Fruit fly (Drosophila melanogaster) whole organism, embryonic: ENCODE results near the gene CG14420.

ENCODE experiments used
- Antp ChIP-seq: fragments of 200-800 bp; sonication (Bioruptor generic); optimal IDR thresholded peaks from 3 replicates; lab custom pipeline; 2016; ENCODE audit warnings: missing biosample characterization, missing genetic modification characterization
- Atf6 ChIP-seq: fragments of 200-800 bp; sonication (Bioruptor generic); IDR thresholded peaks from 2 replicates; pipeline ENCODE4 v1.3.6; 2022; ENCODE audit warnings: missing biosample characterization, missing genetic modification characterization
- CG10321 ChIP-seq: fragments of 200-800 bp; sonication (Bioruptor generic); IDR thresholded peaks from 2 replicates; pipeline ENCODE4 v1.3.6; 2022; ENCODE audit warnings: missing biosample characterization, missing genetic modification characterization
- CG10366 ChIP-seq: fragments of 200-800 bp; sonication (Bioruptor generic); IDR thresholded peaks from 2 replicates; pipeline ENCODE4 v1.3.6; 2022; ENCODE audit warnings: missing biosample characterization, missing genetic modification characterization
- CG10565 ChIP-seq: fragments of 200-800 bp; sonication (Bioruptor generic); optimal IDR thresholded peaks from 3 replicates; lab custom pipeline; 2016; ENCODE audit warnings: missing biosample characterization, mild to moderate bottlenecking, missing genetic modification characterization
- CG15514 ChIP-seq: fragments of 200-800 bp; sonication (Bioruptor generic); optimal IDR thresholded peaks from 3 replicates; lab custom pipeline; 2017; ENCODE audit warnings: missing biosample characterization, missing genetic modification characterization, mild to moderate bottlenecking, moderate library complexity, missing genetic modification reagents
- CG15601 ChIP-seq: fragments of 200-800 bp; sonication (Bioruptor generic); optimal IDR thresholded peaks from 3 replicates; lab custom pipeline; 2019; ENCODE audit warnings: missing biosample characterization, mild to moderate bottlenecking, missing genetic modification characterization, moderate library complexity
- CG1602 ChIP-seq: fragments of 200-800 bp; sonication (Bioruptor generic); optimal IDR thresholded peaks from 3 replicates; lab custom pipeline; 2016; ENCODE audit warnings: missing biosample characterization, missing genetic modification characterization
- CG17328 ChIP-seq: fragments of 200-800 bp; sonication (Bioruptor generic); IDR thresholded peaks from 2 replicates; pipeline ENCODE4 v1.3.6; 2022; ENCODE audit warnings: missing biosample characterization, missing genetic modification characterization
- CG17359 ChIP-seq: fragments of 200-800 bp; sonication (Bioruptor generic); optimal IDR thresholded peaks from 3 replicates; lab custom pipeline; 2018; ENCODE audit warnings: missing biosample characterization, mild to moderate bottlenecking, missing genetic modification characterization, moderate library complexity
- CG17361 ChIP-seq: fragments of 200-800 bp; sonication (Bioruptor generic); IDR thresholded peaks from 3 replicates; pipeline ENCODE4 v1.3.6; 2022; ENCODE audit warnings: missing biosample characterization, missing genetic modification characterization
- CG17385 ChIP-seq: fragments of 200-800 bp; sonication (Bioruptor generic); optimal IDR thresholded peaks from 3 replicates; lab custom pipeline; 2018; ENCODE audit warnings: missing biosample characterization, mild to moderate bottlenecking, missing genetic modification characterization
- CG18011 ChIP-seq: fragments of 200-800 bp; sonication (Bioruptor generic); optimal IDR thresholded peaks from 2 replicates; lab custom pipeline; 2017; ENCODE audit warnings: missing biosample characterization, missing genetic modification characterization, mild to moderate bottlenecking, moderate library complexity, missing genotype
- CG18262 ChIP-seq: fragments of 200-800 bp; optimal IDR thresholded peaks from 3 replicates; lab custom pipeline; 2019; ENCODE audit warnings: missing biosample characterization, mild to moderate bottlenecking, missing genetic modification characterization, moderate library complexity
- CG2199 ChIP-seq: fragments of 200-800 bp; sonication (Bioruptor generic); IDR thresholded peaks from 3 replicates; pipeline ENCODE4 v1.3.6; 2022; ENCODE audit warnings: missing biosample characterization, missing genetic modification characterization
- CG2712 ChIP-seq: fragments of 200-800 bp; optimal IDR thresholded peaks from 3 replicates; lab custom pipeline; 2019; ENCODE audit warnings: missing biosample characterization, mild to moderate bottlenecking, missing genetic modification characterization, moderate library complexity
- CG32772 ChIP-seq: fragments of 200-800 bp; sonication (Bioruptor generic); IDR thresholded peaks from 2 replicates; pipeline ENCODE4 v1.3.6; 2022; ENCODE audit warnings: missing biosample characterization, missing genetic modification characterization
- CG4360 ChIP-seq: fragments of 200-800 bp; sonication (Bioruptor generic); IDR thresholded peaks from 2 replicates; pipeline ENCODE4 v1.3.6; 2022; ENCODE audit warnings: missing biosample characterization, missing genetic modification characterization
- CG7928 ChIP-seq: fragments of 200-800 bp; sonication (Bioruptor generic); optimal IDR thresholded peaks from 2 replicates; lab custom pipeline; 2017; ENCODE audit warnings: missing biosample characterization, mild to moderate bottlenecking, missing genetic modification characterization
- CG7987 ChIP-seq: fragments of 200-800 bp; sonication (Bioruptor generic); optimal IDR thresholded peaks from 2 replicates; lab custom pipeline; 2018; ENCODE audit warnings: missing biosample characterization, mild to moderate bottlenecking, missing genetic modification characterization, moderate library complexity
- CG8290 ChIP-seq, 3 experiments: fragments of 200-800 bp; sonication (Bioruptor generic); optimal IDR thresholded peaks; 2 replicates each; lab custom pipeline; 2016 to 2019; ENCODE audit warnings: missing biosample characterization in 3 of 3, missing genetic modification characterization in 3 of 3, mild to moderate bottlenecking in 2 of 3, moderate library complexity in 1 of 3
- Camta ChIP-seq: fragments of 200-800 bp; sonication (Bioruptor generic); optimal IDR thresholded peaks from 2 replicates; lab custom pipeline; 2016; ENCODE audit warnings: missing biosample characterization, missing genetic modification characterization
- Deaf1 ChIP-seq: fragments of 200-800 bp; optimal IDR thresholded peaks from 3 replicates; lab custom pipeline; 2019; ENCODE audit warnings: missing biosample characterization, mild to moderate bottlenecking, missing genetic modification characterization, moderate library complexity
- Dp ChIP-seq: fragments of 200-800 bp; sonication (Bioruptor generic); optimal IDR thresholded peaks from 2 replicates; lab custom pipeline; 2018; ENCODE audit warnings: missing biosample characterization, mild to moderate bottlenecking, missing genetic modification characterization, moderate library complexity
- HHEX ChIP-seq: fragments of 200-800 bp; sonication (Bioruptor generic); optimal IDR thresholded peaks from 3 replicates; lab custom pipeline; 2017; ENCODE audit warnings: missing biosample characterization, mild to moderate bottlenecking, missing genetic modification characterization, missing genetic modification reagents
- Hsf ChIP-seq: fragments of 200-800 bp; sonication (Bioruptor generic); optimal IDR thresholded peaks from 3 replicates; lab custom pipeline; 2016; ENCODE audit warnings: missing biosample characterization, missing genetic modification characterization
- Sox102F ChIP-seq: fragments of 200-800 bp; sonication (Bioruptor generic); optimal IDR thresholded peaks from 2 replicates; lab custom pipeline; 2018; ENCODE audit warnings: missing biosample characterization, mild to moderate bottlenecking, missing genetic modification characterization, moderate library complexity
- Sry-β ChIP-seq: fragments of 200-800 bp; sonication (Bioruptor generic); optimal IDR thresholded peaks from 2 replicates; lab custom pipeline; 2018; ENCODE audit warnings: missing biosample characterization, mild to moderate bottlenecking, missing genetic modification characterization, moderate library complexity
- TFAM ChIP-seq: fragments of 200-800 bp; sonication (Bioruptor generic); optimal IDR thresholded peaks from 2 replicates; lab custom pipeline; 2017; ENCODE audit warnings: missing biosample characterization, missing genetic modification characterization, inconsistent platforms
- Usf ChIP-seq: fragments of 200-800 bp; sonication (Bioruptor generic); optimal IDR thresholded peaks from 2 replicates; lab custom pipeline; 2017; ENCODE audit warnings: missing genotype, missing biosample characterization, missing genetic modification characterization
- ase ChIP-seq: fragments of 200-800 bp; sonication (Bioruptor generic); IDR thresholded peaks from 3 replicates; pipeline ENCODE4 v1.3.6; 2022; ENCODE audit warnings: missing biosample characterization, missing genetic modification characterization
- bcd ChIP-seq: fragments of 200-800 bp; sonication (Bioruptor generic); optimal IDR thresholded peaks from 2 replicates; lab custom pipeline; 2017; ENCODE audit warnings: missing biosample characterization, mild to moderate bottlenecking, missing genetic modification characterization
- chm ChIP-seq: fragments of 200-800 bp; sonication (Bioruptor generic); IDR thresholded peaks from 2 replicates; pipeline ENCODE4 v1.3.6; 2022; ENCODE audit warnings: missing biosample characterization, missing genetic modification characterization
- dan ChIP-seq: fragments of 200-800 bp; sonication (Bioruptor generic); IDR thresholded peaks from 2 replicates; pipeline ENCODE4 v1.3.6; 2022; ENCODE audit warnings: missing biosample characterization, missing genetic modification characterization
- dimm ChIP-seq: fragments of 200-800 bp; sonication (Bioruptor generic); IDR thresholded peaks from 2 replicates; pipeline ENCODE4 v1.3.6; 2022; ENCODE audit warnings: missing biosample characterization, missing genetic modification characterization
- dm ChIP-seq: fragments of 200-800 bp; sonication (Bioruptor generic); optimal IDR thresholded peaks from 3 replicates; lab custom pipeline; 2016; ENCODE audit warnings: missing biosample characterization, missing genetic modification characterization
- dpn ChIP-seq, 2 experiments: fragments of 200-800 bp; sonication (Bioruptor generic); optimal IDR thresholded peaks; 3 replicates each; lab custom pipeline; 2016; ENCODE audit warnings: missing biosample characterization in 2 of 2, missing genetic modification characterization in 2 of 2
- dysf ChIP-seq: fragments of 200-800 bp; sonication (Bioruptor generic); IDR thresholded peaks from 3 replicates; pipeline ENCODE4 v1.3.6; 2022; ENCODE audit warnings: missing biosample characterization, missing genetic modification characterization
- gsb-n ChIP-seq: fragments of 200-800 bp; sonication (Bioruptor generic); optimal IDR thresholded peaks from 3 replicates; lab custom pipeline; 2018; ENCODE audit warnings: missing biosample characterization, mild to moderate bottlenecking, missing genetic modification characterization
- jumu ChIP-seq: fragments of 200-800 bp; sonication (Bioruptor generic); optimal IDR thresholded peaks from 3 replicates; lab custom pipeline; 2016; ENCODE audit warnings: missing biosample characterization, missing genetic modification characterization
- lov ChIP-seq, 2 experiments: fragments of 200-800 bp in 1 of 2; fragments of >200 bp in 1 of 2; sonication (Bioruptor generic) in 1 of 2; IDR thresholded peaks in 1 of 2; optimal IDR thresholded peaks in 1 of 2; 2 replicates in 1 of 2; 3 replicates in 1 of 2; pipeline versions ENCODE4 v1.3.6 to Lab custom; 2017 to 2022; ENCODE audit warnings: missing biosample characterization in 1 of 2, missing genetic modification characterization in 1 of 2
- nau ChIP-seq: fragments of 200-800 bp; sonication (Bioruptor generic); optimal IDR thresholded peaks from 3 replicates; lab custom pipeline; 2017; ENCODE audit warnings: missing biosample characterization, mild to moderate bottlenecking, missing genetic modification characterization, missing genetic modification reagents
- scrt ChIP-seq: fragments of 200-800 bp; sonication (Bioruptor generic); optimal IDR thresholded peaks from 2 replicates; lab custom pipeline; 2018; ENCODE audit warnings: missing biosample characterization, mild to moderate bottlenecking, missing genetic modification characterization, moderate library complexity
- sna ChIP-seq: fragments of 200-800 bp; sonication (Bioruptor generic); IDR thresholded peaks from 2 replicates; pipeline ENCODE4 v1.3.6; 2022; ENCODE audit warnings: missing biosample characterization, missing genetic modification characterization; ENCODE audit not compliant: partially characterized antibody
- stwl ChIP-seq: fragments of 200-800 bp; sonication (Bioruptor generic); optimal IDR thresholded peaks from 3 replicates; lab custom pipeline; 2018; ENCODE audit warnings: missing biosample characterization, mild to moderate bottlenecking, missing genetic modification characterization, moderate library complexity
- trh ChIP-seq: fragments of 200-800 bp; sonication (Bioruptor generic); optimal IDR thresholded peaks from 2 replicates; lab custom pipeline; 2016; ENCODE audit warnings: missing biosample characterization, missing genetic modification characterization
- vvl ChIP-seq: fragments of 200-800 bp; sonication (Bioruptor generic); IDR thresholded peaks from 2 replicates; pipeline ENCODE4 v1.3.6; 2022; ENCODE audit warnings: missing biosample characterization, missing genetic modification characterization
- zf30C ChIP-seq: fragments of 200-800 bp; sonication (Bioruptor generic); optimal IDR thresholded peaks from 3 replicates; lab custom pipeline; 2018; ENCODE audit warnings: missing biosample characterization, mild to moderate bottlenecking, missing genetic modification characterization

CG14420 gene

dm6 chrX:2973593-2973992, 34.9 kb downstream of the CG14420 start, which contains the start of gene rst (continued):
- TF ChIP-seq sna (GFP tag; lab: Robert Waterston, UW): no peak
- peak; percentile 33; the same call in 2 of the 3 replicates for TF ChIP-seq CG2199 (GFP tag; lab: Robert Waterston, UW)
- TF ChIP-seq chm (GFP tag; lab: Robert Waterston, UW): peak; percentile 92
- no peak for TF ChIP-seq CG8290 (GFP tag; optimal IDR thresholded peaks at IDR 0.05; lab: Kevin White, UChicago)
- TF ChIP-seq CG8290 (tag; optimal IDR thresholded peaks at IDR 0.05; lab: Kevin White, UChicago): peak in 1 of 2 experiments; percentile 44
- no peak for TF ChIP-seq ase (GFP tag; lab: Robert Waterston, UW)
- no peak for TF ChIP-seq Camta (GFP tag; lab: Kevin White, UChicago)
- no peak for TF ChIP-seq CG10366 (GFP tag; lab: Robert Waterston, UW)
- TF ChIP-seq CG17385: no peak
- 0 out of 3 replicates have a peak, but pooled peaks have one; percentile 20 for TF ChIP-seq CG17361 (GFP tag; lab: Robert Waterston, UW)
- 0 out of 2 replicates have a peak, but pooled peaks have one; percentile 29 for TF ChIP-seq CG4360 (GFP tag; lab: Robert Waterston, UW)
- no peak for TF ChIP-seq lov (optimal IDR thresholded peaks at IDR 0.05; lab: Kevin White, UChicago)
- TF ChIP-seq lov (GFP tag; IDR thresholded peaks at IDR 0.05; lab: Robert Waterston, UW): no peak
- TF ChIP-seq zf30C (GFP tag; lab: Kevin White, UChicago): no peak
- TF ChIP-seq Usf (GFP tag; lab: Kevin White, UChicago): no peak
- peak; percentile 28 for TF ChIP-seq nau (GFP tag; lab: Kevin White, UChicago)
- peak; percentile 34 for TF ChIP-seq scrt (GFP tag; lab: Kevin White, UChicago)
- TF ChIP-seq CG15514 (GFP tag; lab: Kevin White, UChicago): peak; percentile 4
- TF ChIP-seq dimm (GFP tag; lab: Robert Waterston, UW): no peak
- 0 out of 2 replicates have a peak, but pooled peaks have one; percentile 20 for TF ChIP-seq Atf6 (GFP tag; lab: Robert Waterston, UW)
- TF ChIP-seq Dp (GFP tag; lab: Kevin White, UChicago): no peak
- TF ChIP-seq CG18011 (GFP tag; lab: Kevin White, UChicago): no peak
- TF ChIP-seq Deaf1 (tag; lab: Kevin White, UChicago): peak; percentile 85
- TF ChIP-seq stwl (tag; lab: Kevin White, UChicago): peak; percentile 24
- no peak for TF ChIP-seq jumu (GFP tag; lab: Kevin White, UChicago)
- TF ChIP-seq bcd (GFP tag; lab: Kevin White, UChicago): no peak
- TF ChIP-seq vvl (GFP tag; lab: Robert Waterston, UW): peak; percentile 40

- TF ChIP-seq trh: no peak
- TF ChIP-seq HHEX (GFP tag; lab: Kevin White, UChicago): no peak
- peak; percentile 36 for TF ChIP-seq Hsf (GFP tag; lab: Kevin White, UChicago)
- peak; percentile 54 for TF ChIP-seq gsb-n (tag; lab: Kevin White, UChicago)
- peak; percentile 1 for TF ChIP-seq dm (GFP tag; lab: Kevin White, UChicago)
- no peak for TF ChIP-seq Sry-β (GFP tag; lab: Kevin White, UChicago)
- no peak for TF ChIP-seq TFAM (GFP tag; lab: Kevin White, UChicago)
- TF ChIP-seq CG7987 (GFP tag; lab: Kevin White, UChicago): no peak
- peak; percentile 34 for TF ChIP-seq Antp
- TF ChIP-seq CG17359 (tag; lab: Kevin White, UChicago): peak; percentile 0
- no peak for TF ChIP-seq dan (GFP tag; lab: Robert Waterston, UW)
- no peak for TF ChIP-seq CG10321 (GFP tag; lab: Robert Waterston, UW)
- TF ChIP-seq CG10565: no peak
- TF ChIP-seq chm (GFP tag; lab: Robert Waterston, UW): no peak
- TF ChIP-seq CG7928: no peak
- TF ChIP-seq dysf (GFP tag; lab: Robert Waterston, UW): peak; percentile 50; the same call in 1 of the 3 replicates
- TF ChIP-seq CG17328: peak; percentile 45; the same call in 1 of the 2 replicates
- no peak for TF ChIP-seq CG32772
- peak; percentile 54 for TF ChIP-seq CG2712 (tag; lab: Kevin White, UChicago)
- peak; percentile 24 for TF ChIP-seq CG15601
- peak; percentile 52 for TF ChIP-seq Sox102F (GFP tag; lab: Kevin White, UChicago)
- TF ChIP-seq CG18262 (tag; lab: Kevin White, UChicago): peak; percentile 50
- TF ChIP-seq CG1602 (GFP tag; lab: Kevin White, UChicago): peak; percentile 46
- peak in 1 of 2 experiments; percentile 29 for TF ChIP-seq dpn (GFP tag; optimal IDR thresholded peaks at IDR 0.05; lab: Kevin White, UChicago)
Measured at dm6 chrX:2977857-2978473, 39.3 kb downstream of the CG14420 start.
